Fruit fly (Drosophila melanogaster) whole organism, embryonic: Measurements from ENCODE around the gene CG5003.
"Not testable (repeated sequence)": the region's sequence is repeated elsewhere in the genome, so short reads cannot be mapped to it uniquely, and the experiment has no call there.

ENCODE experiments used
- Atf6 ChIP-seq: fragments of 200-800 bp; sonication (Bioruptor generic); IDR thresholded peaks from 2 replicates; pipeline ENCODE4 v1.3.6; 2022; ENCODE audit warnings: missing biosample characterization, missing genetic modification characterization
- CG6791 ChIP-seq: fragments of 200-800 bp; sonication (Bioruptor generic); IDR thresholded peaks from 3 replicates; pipeline ENCODE4 v1.3.6; 2022; ENCODE audit warnings: missing biosample characterization, missing genetic modification characterization; ENCODE audit not compliant: partially characterized antibody

DNA sequence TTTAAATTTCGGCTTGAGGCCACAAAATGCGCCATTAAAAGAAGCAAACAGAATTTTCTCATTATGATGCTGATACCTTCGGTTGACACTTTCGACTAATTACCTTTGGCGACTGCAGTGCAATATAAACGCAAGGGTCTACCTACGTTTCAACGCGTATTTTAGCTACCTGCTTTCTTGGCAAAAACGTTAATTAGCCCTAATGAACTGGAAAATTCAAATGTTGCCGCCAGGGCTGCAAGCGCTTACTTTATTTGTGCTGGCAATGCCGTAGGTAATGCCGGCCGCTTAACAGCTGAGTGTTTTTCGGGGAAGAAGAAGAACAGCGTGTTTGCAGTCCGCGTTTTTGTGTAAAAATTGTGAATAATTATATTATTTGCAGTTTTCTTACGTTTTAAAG, 46.8 kb upstream of the CG5003 start, which contains the start of the genes CG31131 and CG4849:
- TF ChIP-seq Atf6, CG6791 (GFP tag; lab: Robert Waterston, UW): not testable (repeated sequence)
